Fruit fly (Drosophila melanogaster) whole organism, embryonic: Measurements from ENCODE around the gene Tom70.

Experiments
- CG2678 ChIP-seq: fragments of 200-800 bp; sonication (Bioruptor generic); optimal IDR thresholded peaks from 3 replicates; lab custom pipeline; 2019; ENCODE audit warnings: missing biosample characterization, mild to moderate bottlenecking, missing genetic modification characterization, moderate library complexity
- Camta ChIP-seq: fragments of 200-800 bp; sonication (Bioruptor generic); optimal IDR thresholded peaks from 2 replicates; lab custom pipeline; 2016; ENCODE audit warnings: missing biosample characterization, missing genetic modification characterization
- btn ChIP-seq: fragments of 200-800 bp; sonication (Bioruptor generic); optimal IDR thresholded peaks from 2 replicates; lab custom pipeline; 2016; ENCODE audit warnings: missing biosample characterization, missing genetic modification characterization
- ham ChIP-seq: fragments of 200-800 bp; sonication (Bioruptor generic); IDR thresholded peaks from 2 replicates; pipeline ENCODE4 v1.3.6; 2022; ENCODE audit warnings: missing biosample characterization, missing genetic modification characterization
- mam ChIP-seq: fragments of 200-800 bp; sonication (Bioruptor generic); optimal IDR thresholded peaks from 3 replicates; lab custom pipeline; 2016; ENCODE audit warnings: missing biosample characterization, missing genetic modification characterization
- psq ChIP-seq: fragments of 200-800 bp; sonication (Bioruptor generic); optimal IDR thresholded peaks from 2 replicates; lab custom pipeline; 2017; ENCODE audit warnings: missing biosample characterization, missing genetic modification characterization
- unc-4 ChIP-seq: fragments of 200-800 bp; sonication (Bioruptor generic); IDR thresholded peaks from 2 replicates; pipeline ENCODE4 v1.3.6; 2022; ENCODE audit warnings: missing biosample characterization, missing genetic modification characterization; ENCODE audit not compliant: partially characterized antibody

DNA sequence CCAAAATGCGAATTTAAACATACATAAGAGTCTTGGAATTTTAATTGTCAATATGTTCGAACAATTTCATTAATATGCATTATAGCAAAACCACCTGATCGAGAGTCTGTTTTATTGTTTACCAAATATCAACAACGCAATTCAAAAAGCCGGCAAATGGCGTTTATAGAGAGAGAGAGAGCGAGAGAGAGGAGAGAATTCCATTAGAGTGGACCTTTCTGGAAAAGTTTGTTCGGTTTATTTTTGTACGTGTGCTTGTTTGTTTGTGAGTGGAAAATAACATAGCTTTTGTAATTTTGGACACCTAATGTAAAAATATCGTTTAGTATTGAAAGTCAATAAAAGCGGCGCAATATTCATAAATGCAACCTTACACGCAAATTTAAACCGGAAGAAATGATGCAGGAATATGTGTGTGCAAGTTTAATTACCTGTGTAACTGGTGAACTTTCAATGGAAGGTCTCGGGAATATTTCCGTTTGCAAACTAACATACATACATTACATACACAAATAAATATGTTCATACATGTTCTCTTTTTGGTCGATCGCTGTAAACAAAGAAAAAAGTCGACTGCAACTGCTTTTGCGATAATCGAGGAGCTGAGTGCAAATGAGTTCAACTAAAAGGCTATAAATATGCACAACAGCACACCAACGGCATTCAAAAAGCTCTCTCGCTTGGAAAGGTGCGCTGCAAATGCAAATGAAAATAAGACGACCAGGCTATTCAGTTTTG lies 6.5 kb upstream of the Tom70 start, which contains the start of gene CG6785:
- peak; percentile 86 for TF ChIP-seq CG2678
- TF ChIP-seq psq: peak; percentile 58
- TF ChIP-seq ham (GFP tag; lab: Robert Waterston, UW): no peak
- TF ChIP-seq Camta (GFP tag; lab: Kevin White, UChicago): peak; percentile 90
- peak; percentile 65 for TF ChIP-seq btn
- 0 out of 2 replicates have a peak, but pooled peaks have one; percentile 17 for TF ChIP-seq unc-4
- TF ChIP-seq mam (GFP tag; lab: Kevin White, UChicago): peak; percentile 37
